Worm (Caenorhabditis elegans) whole organism, late embryonic: Measurements from ENCODE around the gene Y45G5AM.3.

Experiments
- C08G9.2 ChIP-seq: sonication (generic microtip); optimal IDR thresholded peaks from 2 replicates; lab custom pipeline; 2016; ENCODE audit warnings: mild to moderate bottlenecking, missing genetic modification characterization, moderate library complexity, missing compliant biosample characterization
- C38D4.7 ChIP-seq: fragments of 200-800 bp; sonication (Bioruptor generic); optimal IDR thresholded peaks from 2 replicates; lab custom pipeline; 2018; ENCODE audit warnings: mild to moderate bottlenecking, missing genetic modification characterization, moderate library complexity, missing compliant biosample characterization
- F13H6.1 ChIP-seq: sonication (generic microtip); optimal IDR thresholded peaks from 2 replicates; lab custom pipeline; 2016; ENCODE audit warnings: missing genetic modification characterization, missing compliant biosample characterization
- T23F11.4 ChIP-seq: fragments of 200-800 bp; sonication (Bioruptor generic); optimal IDR thresholded peaks from 2 replicates; lab custom pipeline; 2018; ENCODE audit warnings: mild to moderate bottlenecking, missing genetic modification characterization, missing compliant biosample characterization
- Y22D7AL.16 ChIP-seq: sonication (generic microtip); optimal IDR thresholded peaks from 2 replicates; lab custom pipeline; 2016; ENCODE audit warnings: missing genetic modification characterization, missing compliant biosample characterization
- ahr-1 ChIP-seq: sonication (generic microtip); optimal IDR thresholded peaks from 2 replicates; lab custom pipeline; 2016; ENCODE audit warnings: missing genetic modification characterization, missing compliant biosample characterization
- ama-1 ChIP-seq: fragments of 150-350 bp; optimal IDR thresholded peaks from 2 replicates; lab custom pipeline; 2014
- ceh-14 ChIP-seq: sonication (generic microtip); optimal IDR thresholded peaks from 2 replicates; lab custom pipeline; 2016; ENCODE audit warnings: missing genotype, missing genetic modification characterization, missing compliant biosample characterization
- ceh-2 ChIP-seq: sonication (generic microtip); optimal IDR thresholded peaks from 2 replicates; lab custom pipeline; 2016; ENCODE audit warnings: missing genotype, missing genetic modification characterization, missing compliant biosample characterization
- ceh-24 ChIP-seq: sonication (generic microtip); optimal IDR thresholded peaks from 2 replicates; lab custom pipeline; 2016; ENCODE audit warnings: mild to moderate bottlenecking, missing genetic modification characterization, missing compliant biosample characterization
- ceh-30 ChIP-seq: fragments of 150-350 bp; optimal IDR thresholded peaks from 2 replicates; lab custom pipeline; 2014; ENCODE audit warnings: missing biosample characterization, missing genetic modification characterization
- ceh-31 ChIP-seq: sonication (generic microtip); optimal IDR thresholded peaks from 2 replicates; lab custom pipeline; 2016; ENCODE audit warnings: missing genetic modification characterization, missing compliant biosample characterization
- ceh-45 ChIP-seq: fragments of 200-800 bp; sonication (Bioruptor generic); IDR thresholded peaks from 2 replicates; pipeline ENCODE4 v1.3.6; 2022; ENCODE audit warnings: missing genetic modification reagents, missing genetic modification characterization, missing compliant biosample characterization
- ceh-48 ChIP-seq: sonication (generic microtip); optimal IDR thresholded peaks from 2 replicates; lab custom pipeline; 2016; ENCODE audit warnings: missing genetic modification characterization, inconsistent platforms, missing compliant biosample characterization
- ceh-6 ChIP-seq: fragments of 200-800 bp; sonication (Bioruptor generic); optimal IDR thresholded peaks from 2 replicates; lab custom pipeline; 2018; ENCODE audit warnings: mild to moderate bottlenecking, missing genetic modification characterization, missing compliant biosample characterization
- ceh-9 ChIP-seq: sonication (generic microtip); optimal IDR thresholded peaks from 2 replicates; lab custom pipeline; 2016; ENCODE audit warnings: mild to moderate bottlenecking, missing genetic modification characterization, inconsistent platforms, missing compliant biosample characterization
- che-1 ChIP-seq: sonication (generic microtip); optimal IDR thresholded peaks from 2 replicates; lab custom pipeline; 2016; ENCODE audit warnings: mild to moderate bottlenecking, missing genetic modification characterization, missing compliant biosample characterization
- dmd-4 ChIP-seq: sonication (generic microtip); optimal IDR thresholded peaks from 2 replicates; lab custom pipeline; 2016; ENCODE audit warnings: borderline replicate concordance, missing genetic modification characterization, missing compliant biosample characterization
- dve-1 ChIP-seq: sonication (generic microtip); optimal IDR thresholded peaks from 2 replicates; lab custom pipeline; 2017; ENCODE audit warnings: antibody characterized with exemption, mild to moderate bottlenecking, missing genetic modification characterization, missing compliant biosample characterization
- elt-2 ChIP-seq: sonication (generic microtip); optimal IDR thresholded peaks from 2 replicates; lab custom pipeline; 2016; ENCODE audit warnings: missing genetic modification reagents, missing genetic modification characterization, missing compliant biosample characterization
- elt-4 ChIP-seq: sonication (generic microtip); optimal IDR thresholded peaks from 2 replicates; lab custom pipeline; 2016; ENCODE audit warnings: missing genetic modification characterization, missing compliant biosample characterization
- ets-4 ChIP-seq: sonication (generic microtip); optimal IDR thresholded peaks from 2 replicates; lab custom pipeline; 2016; ENCODE audit warnings: missing genetic modification characterization, missing compliant biosample characterization
- eyg-1 ChIP-seq: sonication (generic microtip); optimal IDR thresholded peaks from 2 replicates; lab custom pipeline; 2016; ENCODE audit warnings: missing genotype, missing genetic modification characterization, missing compliant biosample characterization
- fax-1 ChIP-seq: sonication (generic microtip); optimal IDR thresholded peaks from 2 replicates; lab custom pipeline; 2016; ENCODE audit warnings: missing genotype, missing genetic modification characterization, missing compliant biosample characterization
- fkh-10 ChIP-seq: fragments of 150-350 bp; optimal IDR thresholded peaks from 2 replicates; lab custom pipeline; 2014; ENCODE audit warnings: missing biosample characterization, missing genetic modification reagents, missing genetic modification characterization
- fkh-6 ChIP-seq: sonication (generic microtip); optimal IDR thresholded peaks from 2 replicates; lab custom pipeline; 2016; ENCODE audit warnings: missing genetic modification characterization, missing compliant biosample characterization
- hlh-15 ChIP-seq: sonication (generic microtip); optimal IDR thresholded peaks from 2 replicates; lab custom pipeline; 2016; ENCODE audit warnings: missing genetic modification characterization, missing compliant biosample characterization
- hlh-6 ChIP-seq: sonication (generic microtip); optimal IDR thresholded peaks from 2 replicates; lab custom pipeline; 2016; ENCODE audit warnings: missing genotype, missing genetic modification characterization, missing compliant biosample characterization
- hlh-8 ChIP-seq: sonication (generic microtip); optimal IDR thresholded peaks from 2 replicates; lab custom pipeline; 2016; ENCODE audit warnings: missing genotype, missing genetic modification characterization, missing compliant biosample characterization
- lim-6 ChIP-seq: sonication (generic microtip); optimal IDR thresholded peaks from 2 replicates; lab custom pipeline; 2016; ENCODE audit warnings: missing genetic modification characterization, missing compliant biosample characterization
- madf-2 ChIP-seq: sonication (generic microtip); optimal IDR thresholded peaks from 2 replicates; lab custom pipeline; 2017; ENCODE audit warnings: missing genetic modification characterization, missing compliant biosample characterization
- mec-3 ChIP-seq: sonication (generic microtip); optimal IDR thresholded peaks from 2 replicates; lab custom pipeline; 2016; ENCODE audit warnings: borderline replicate concordance, missing genetic modification characterization, missing compliant biosample characterization
- nfya-1 ChIP-seq: sonication (generic microtip); optimal IDR thresholded peaks from 2 replicates; lab custom pipeline; 2017; ENCODE audit warnings: missing genetic modification characterization, mild to moderate bottlenecking, missing compliant biosample characterization, antibody characterized with exemption, moderate library complexity
- npax-4 ChIP-seq: sonication (generic microtip); optimal IDR thresholded peaks from 2 replicates; lab custom pipeline; 2016; ENCODE audit warnings: missing genetic modification characterization, missing compliant biosample characterization
- odd-2 ChIP-seq: sonication (generic microtip); optimal IDR thresholded peaks from 2 replicates; lab custom pipeline; 2017; ENCODE audit warnings: antibody characterized with exemption, mild to moderate bottlenecking, missing genetic modification characterization, missing compliant biosample characterization
- pat-9 ChIP-seq: fragments of 200-800 bp; sonication (Bioruptor generic); optimal IDR thresholded peaks from 2 replicates; lab custom pipeline; 2018; ENCODE audit warnings: mild to moderate bottlenecking, missing genetic modification characterization, moderate library complexity, missing compliant biosample characterization
- pax-1 ChIP-seq: fragments of 150-350 bp; optimal IDR thresholded peaks from 2 replicates; lab custom pipeline; 2014; ENCODE audit warnings: missing biosample characterization, missing genetic modification characterization
- pha-4 ChIP-seq: fragments of 150-350 bp; optimal IDR thresholded peaks from 2 replicates; lab custom pipeline; 2018; ENCODE audit warnings: missing biosample characterization, missing genetic modification reagents, missing genetic modification characterization
- pqm-1 ChIP-seq: sonication (generic microtip); optimal IDR thresholded peaks from 2 replicates; lab custom pipeline; 2016; ENCODE audit warnings: missing genetic modification characterization, missing compliant biosample characterization
- ref-2 ChIP-seq: sonication (generic microtip); optimal IDR thresholded peaks from 2 replicates; lab custom pipeline; 2016; ENCODE audit warnings: missing genetic modification characterization, missing compliant biosample characterization
- rnt-1 ChIP-seq: sonication (generic microtip); optimal IDR thresholded peaks from 2 replicates; lab custom pipeline; 2016; ENCODE audit warnings: missing genetic modification characterization, missing compliant biosample characterization
- sdc-2 ChIP-seq: sonication (generic microtip); optimal IDR thresholded peaks from 2 replicates; lab custom pipeline; 2016; ENCODE audit warnings: missing genotype, missing genetic modification characterization, missing compliant biosample characterization
- sox-2 ChIP-seq: fragments of 200-800 bp; sonication (Bioruptor generic); IDR thresholded peaks from 2 replicates; pipeline ENCODE4 v1.3.6; 2022; ENCODE audit warnings: missing genetic modification reagents, missing genetic modification characterization, missing compliant biosample characterization
- sox-4 ChIP-seq: sonication (generic microtip); optimal IDR thresholded peaks from 2 replicates; lab custom pipeline; 2017; ENCODE audit warnings: mild to moderate bottlenecking, missing genetic modification characterization, inconsistent platforms, missing compliant biosample characterization
- syd-9 ChIP-seq: sonication (generic microtip); optimal IDR thresholded peaks from 2 replicates; lab custom pipeline; 2016; ENCODE audit warnings: mild to moderate bottlenecking, missing genetic modification characterization, moderate library complexity, missing compliant biosample characterization
- tbx-2 ChIP-seq: sonication (generic microtip); optimal IDR thresholded peaks from 2 replicates; lab custom pipeline; 2016; ENCODE audit warnings: missing genetic modification characterization, missing compliant biosample characterization
- tbx-7 ChIP-seq: sonication (generic microtip); optimal IDR thresholded peaks from 2 replicates; lab custom pipeline; 2016; ENCODE audit warnings: missing genotype, missing genetic modification characterization, missing compliant biosample characterization
- ttx-3 ChIP-seq: sonication (generic microtip); optimal IDR thresholded peaks from 2 replicates; lab custom pipeline; 2016; ENCODE audit warnings: missing genetic modification reagents, missing genetic modification characterization, missing compliant biosample characterization
- unc-3 ChIP-seq, 2 experiments: fragments of 200-800 bp in 1 of 2; sonication (Bioruptor generic) in 1 of 2; sonication (generic microtip) in 1 of 2; conservative IDR thresholded peaks in 1 of 2; optimal IDR thresholded peaks in 1 of 2; 2 replicates each; pipeline versions ENCODE4 v1.3.6 to Lab custom; 2016 to 2022; ENCODE audit warnings: missing compliant biosample characterization in 2 of 2, missing genetic modification characterization in 2 of 2, missing genetic modification reagents in 1 of 2
- unc-55 ChIP-seq: sonication (generic microtip); optimal IDR thresholded peaks from 2 replicates; lab custom pipeline; 2017; ENCODE audit warnings: missing biosample characterization, missing genetic modification reagents, missing genetic modification characterization
- unc-86 ChIP-seq: sonication (generic microtip); optimal IDR thresholded peaks from 2 replicates; lab custom pipeline; 2016; ENCODE audit warnings: missing genetic modification characterization, missing compliant biosample characterization
- zip-5 ChIP-seq: sonication (generic microtip); optimal IDR thresholded peaks from 2 replicates; lab custom pipeline; 2016; ENCODE audit warnings: missing genetic modification characterization, missing compliant biosample characterization

The Y45G5AM.3 gene

DNA sequence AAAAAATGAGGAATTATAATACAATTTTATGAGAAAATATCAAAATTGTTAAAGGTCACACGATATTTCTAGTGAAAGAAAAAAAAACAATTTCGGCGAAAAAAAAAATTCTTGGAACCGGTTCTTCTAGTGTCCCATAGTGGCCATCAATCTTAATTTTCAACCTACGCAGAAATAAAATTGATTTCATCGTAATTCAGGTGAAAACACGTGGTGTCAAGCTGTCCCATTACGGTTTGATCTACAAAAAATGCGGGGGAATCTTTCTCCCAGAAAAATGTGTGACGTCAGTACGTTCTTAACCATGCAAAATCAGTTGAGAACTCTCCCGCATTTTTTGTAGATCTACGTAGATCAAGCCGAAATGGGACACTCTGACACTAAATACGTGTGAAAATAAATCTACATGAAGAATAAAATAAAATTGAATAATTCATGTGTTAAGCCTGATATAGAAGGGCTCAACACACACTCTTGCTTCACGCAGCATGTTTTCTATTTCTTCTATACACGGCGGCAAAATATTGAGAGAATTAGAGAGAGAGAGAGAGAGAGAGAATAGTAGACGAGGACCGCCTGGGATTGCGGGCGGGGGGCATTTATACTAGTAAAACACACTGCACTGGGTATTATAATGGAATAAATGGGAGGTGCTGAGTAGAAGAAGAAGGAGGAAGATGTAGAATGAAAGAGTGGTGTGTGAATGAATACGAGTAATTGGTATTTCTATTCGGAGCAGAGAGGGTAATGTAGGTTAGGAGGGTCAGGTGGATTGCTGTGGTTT is 28.5 kb downstream of the Y45G5AM.3 start:
- TF ChIP-seq ceh-14 (tag; lab: Kevin White, UChicago) (no peak), tbx-7 (tag; lab: Kevin White, UChicago) (no peak), ceh-24 (tag; lab: Kevin White, UChicago) (no peak), ceh-9 (no peak), hlh-15 (no peak), npax-4 (tag; lab: Kevin White, UChicago) (no peak), C38D4.7 (GFP tag; lab: Kevin White, UChicago) (no peak), madf-2 (tag; lab: Kevin White, UChicago) (no peak), ceh-30 (no peak), T23F11.4 (GFP tag; lab: Kevin White, UChicago) (no peak), pha-4 (tag; lab: Kevin White, UChicago) (no peak), unc-3 (GFP tag; conservative IDR thresholded peaks at IDR 0.05; lab: Robert Waterston, UW) (no peak), unc-3 (tag; optimal IDR thresholded peaks at IDR 0.05; lab: Kevin White, UChicago) (no peak), hlh-6 (tag; lab: Kevin White, UChicago) (no peak), nfya-1 (tag; lab: Kevin White, UChicago) (peak; percentile 38), elt-4 (tag; lab: Kevin White, UChicago) (no peak), dmd-4 (tag; lab: Kevin White, UChicago) (no peak), pax-1 (tag; lab: Kevin White, UChicago) (no peak), pat-9 (no peak), unc-86 (tag; lab: Kevin White, UChicago) (no peak), syd-9 (tag; lab: Kevin White, UChicago) (no peak), eyg-1 (tag; lab: Kevin White, UChicago) (no peak), ahr-1 (tag; lab: Kevin White, UChicago) (no peak), sox-2 (GFP tag; lab: Robert Waterston, UW) (peak; percentile 21; the same call in 1 of the 2 replicates), dve-1 (tag; lab: Kevin White, UChicago) (no peak), ceh-48 (tag; lab: Kevin White, UChicago) (no peak), fkh-6 (tag; lab: Kevin White, UChicago) (no peak), zip-5 (no peak), unc-55 (GFP tag; lab: Kevin White, UChicago) (peak; percentile 19), hlh-8 (no peak), ceh-45 (GFP tag; lab: Robert Waterston, UW) (no peak), C08G9.2 (tag; lab: Kevin White, UChicago) (peak; percentile 11), mec-3 (tag; lab: Kevin White, UChicago) (no peak), rnt-1 (tag; lab: Kevin White, UChicago) (no peak), ceh-31 (tag; lab: Kevin White, UChicago) (peak; percentile 73), ttx-3 (no peak), fkh-10 (GFP tag; lab: Kevin White, UChicago) (no peak), sox-4 (tag; lab: Kevin White, UChicago) (no peak), tbx-2 (peak; percentile 10), elt-2 (tag; lab: Kevin White, UChicago) (no peak), pqm-1 (tag; lab: Kevin White, UChicago) (no peak), ceh-6 (no peak), ama-1 (no peak), odd-2 (tag; lab: Kevin White, UChicago) (no peak), lim-6 (tag; lab: Kevin White, UChicago) (no peak), F13H6.1 (tag; lab: Kevin White, UChicago) (no peak), Y22D7AL.16 (no peak), ceh-2 (tag; lab: Kevin White, UChicago) (no peak), che-1 (tag; lab: Kevin White, UChicago) (no peak), sdc-2 (tag; lab: Kevin White, UChicago) (no peak), ref-2 (tag; lab: Kevin White, UChicago) (no peak), ets-4 (tag; lab: Kevin White, UChicago) (no peak), fax-1 (tag; lab: Kevin White, UChicago) (peak; percentile 10)
